Worm (Caenorhabditis elegans) whole organism, L4 larva: Measurements from ENCODE around the gene gbh-2.

ENCODE experiments used
- F26F4.8 ChIP-seq: fragments of 200-800 bp; sonication (Bioruptor generic); conservative IDR thresholded peaks from 2 replicates; pipeline ENCODE4 v1.3.6; 2022; ENCODE audit warnings: missing genetic modification characterization, missing compliant biosample characterization
- ama-1 ChIP-seq: fragments of 150-350 bp; optimal IDR thresholded peaks from 2 replicates; lab custom pipeline; 2014; ENCODE audit warnings: inconsistent platforms, mixed read lengths
- ceh-82 ChIP-seq: sonication (generic microtip); optimal IDR thresholded peaks from 2 replicates; lab custom pipeline; 2017; ENCODE audit warnings: missing biosample characterization, missing genetic modification characterization
- daf-12 ChIP-seq: fragments of 150-350 bp; optimal IDR thresholded peaks from 2 replicates; lab custom pipeline; 2014; ENCODE audit warnings: missing biosample characterization, missing genetic modification reagents, missing genetic modification characterization
- daf-19 ChIP-seq: fragments of 200-800 bp; sonication (Bioruptor generic); conservative IDR thresholded peaks from 2 replicates; pipeline ENCODE4 v1.3.6; 2022; ENCODE audit warnings: missing genetic modification characterization, missing compliant biosample characterization
- dpl-1 ChIP-seq: fragments of 150-350 bp; optimal IDR thresholded peaks from 2 replicates; lab custom pipeline; 2014; ENCODE audit warnings: missing biosample characterization, missing genetic modification reagents, missing genetic modification characterization
- egl-27 ChIP-seq: sonication (generic microtip); optimal IDR thresholded peaks from 3 replicates; lab custom pipeline; 2017; ENCODE audit warnings: missing biosample characterization, missing genetic modification reagents, missing genetic modification characterization
- lsy-2 ChIP-seq, 2 experiments: fragments of 150-350 bp in 1 of 2; sonication (generic microtip) in 1 of 2; optimal IDR thresholded peaks; 2 replicates each; lab custom pipeline; 2014 to 2017; ENCODE audit warnings: missing biosample characterization in 2 of 2, missing genetic modification characterization in 2 of 2
- mep-1 ChIP-seq: fragments of 150-350 bp; sonication (generic microtip); optimal IDR thresholded peaks from 3 replicates; lab custom pipeline; 2014; ENCODE audit warnings: missing biosample characterization, missing genetic modification characterization
- pha-4 ChIP-seq, 2 experiments: fragments of 150-350 bp in 1 of 2; fragments of 200-800 bp in 1 of 2; sonication (Bioruptor generic) in 1 of 2; IDR thresholded peaks in 1 of 2; optimal IDR thresholded peaks in 1 of 2; 2 replicates each; pipeline versions ENCODE4 v1.3.6 to Lab custom; 2014 to 2022; ENCODE audit warnings: missing genetic modification characterization in 2 of 2, missing genetic modification reagents in 2 of 2, missing biosample characterization in 1 of 2, missing compliant biosample characterization in 1 of 2
- pqm-1 ChIP-seq: sonication (generic microtip); optimal IDR thresholded peaks from 2 replicates; lab custom pipeline; 2017; ENCODE audit warnings: missing biosample characterization, missing genetic modification characterization
- spr-3 ChIP-seq: fragments of 200-800 bp; sonication (Bioruptor generic); optimal IDR thresholded peaks from 2 replicates; lab custom pipeline; 2018; ENCODE audit warnings: mild to moderate bottlenecking, missing genetic modification characterization, missing compliant biosample characterization

ce11 chrII:8464448-8464898 is 21.2 kb upstream of the gbh-2 start, which contains the start of gene fars-3:
- TF ChIP-seq daf-12 (no peak), daf-19 (GFP tag; lab: Robert Waterston, UW) (no peak), ceh-82 (tag; lab: Kevin White, UChicago) (no peak), lsy-2 (tag; optimal IDR thresholded peaks at IDR 0.05; lab: Kevin White, UChicago) (peak in 1 of 2 experiments; percentile 66), pha-4 (GFP tag; IDR thresholded peaks at IDR 0.05; lab: Robert Waterston, UW) (no peak), pha-4 (tag; optimal IDR thresholded peaks at IDR 0.05; lab: Kevin White, UChicago) (no peak), egl-27 (no peak), mep-1 (tag; lab: Kevin White, UChicago) (peak; percentile 76), spr-3 (GFP tag; lab: Kevin White, UChicago) (no peak), F26F4.8 (GFP tag; lab: Robert Waterston, UW) (no peak), pqm-1 (tag; lab: Kevin White, UChicago) (no peak), ama-1 (lab: Kevin White, UChicago) (no peak), dpl-1 (GFP tag; lab: Kevin White, UChicago) (peak; percentile 45)
